Fruit fly (Drosophila melanogaster) whole organism, pupa: ENCODE data around the gene CG10116.

Experiments
- CG15710 ChIP-seq: fragments of 200-800 bp; sonication (Bioruptor generic); optimal IDR thresholded peaks from 2 replicates; lab custom pipeline; 2018; ENCODE audit warnings: missing biosample characterization, mild to moderate bottlenecking, missing genetic modification characterization, moderate library complexity
- D1 ChIP-seq: fragments of 200-800 bp; sonication (Bioruptor generic); optimal IDR thresholded peaks from 2 replicates; lab custom pipeline; 2018; ENCODE audit warnings: missing biosample characterization, mild to moderate bottlenecking, missing genetic modification characterization, moderate library complexity
- EcR ChIP-seq: fragments of 200-800 bp; sonication (Bioruptor generic); optimal IDR thresholded peaks from 3 replicates; lab custom pipeline; 2019; ENCODE audit warnings: missing biosample characterization, missing genetic modification characterization, mild to moderate bottlenecking, moderate library complexity, missing genetic modification reagents
- Pif1A ChIP-seq: fragments of 200-800 bp; sonication (Bioruptor generic); optimal IDR thresholded peaks from 3 replicates; lab custom pipeline; 2016; ENCODE audit warnings: missing biosample characterization, missing genetic modification characterization
- Pif1B ChIP-seq: fragments of 200-800 bp; sonication (Bioruptor generic); optimal IDR thresholded peaks from 3 replicates; lab custom pipeline; 2016; ENCODE audit warnings: missing biosample characterization, missing genetic modification characterization
- Snoo ChIP-seq: fragments of 200-800 bp; sonication (Bioruptor generic); optimal IDR thresholded peaks from 3 replicates; lab custom pipeline; 2017; ENCODE audit warnings: missing biosample characterization, mild to moderate bottlenecking, missing genetic modification characterization, inconsistent platforms
- fd96Ca ChIP-seq: fragments of 200-800 bp; sonication (Bioruptor generic); IDR thresholded peaks from 3 replicates; pipeline ENCODE4 v1.3.6; 2022; ENCODE audit warnings: missing biosample characterization, missing genetic modification characterization
- rn ChIP-seq: fragments of 200-800 bp; sonication (Bioruptor generic); IDR thresholded peaks from 2 replicates; pipeline ENCODE4 v1.3.6; 2022; ENCODE audit warnings: missing biosample characterization, missing genetic modification characterization

- TF ChIP-seq EcR (GFP tag; lab: Kevin White, UChicago) (peak; percentile 86), Snoo (peak; percentile 84), Pif1B (no peak), CG15710 (tag; lab: Kevin White, UChicago) (peak; percentile 82), D1 (tag; lab: Kevin White, UChicago) (no peak), rn (GFP tag; lab: Robert Waterston, UW) (peak; percentile 57), fd96Ca (GFP tag; lab: Robert Waterston, UW) (peak; percentile 80), Pif1A (GFP tag; lab: Kevin White, UChicago) (no peak)
These were observed 43.1 kb upstream of the CG10116 start for dm6 chr3L:13499932-13500719.
